Worm (Caenorhabditis elegans): ENCODE results near the gene pmk-2.

ce11 chrIV:8161774-8162173 lies 18.5 kb downstream of the pmk-2 start:
- TF ChIP-seq lir-3 (tag; optimal IDR thresholded peaks at IDR 0.05; ENCODE audit: poor library complexity) (no peak), swsn-7 (tag; optimal IDR thresholded peaks at IDR 0.05) (no peak), lin-13 (GFP tag; optimal IDR thresholded peaks at IDR 0.05) (no peak), nhr-90 (tag; optimal IDR thresholded peaks at IDR 0.05; ENCODE audit: poor library complexity) (no peak), nhr-237 (tag; optimal IDR thresholded peaks at IDR 0.05) (no peak), ztf-4 (tag; optimal IDR thresholded peaks at IDR 0.05) (no peak), ztf-11 (tag; optimal IDR thresholded peaks at IDR 0.05) (no peak), lin-39 (tag; optimal IDR thresholded peaks at IDR 0.05) (no peak), nhr-12 (tag; optimal IDR thresholded peaks at IDR 0.05) (no peak), C04F5.9 (tag; optimal IDR thresholded peaks at IDR 0.05) (no peak), F16B12.6 (tag; optimal IDR thresholded peaks at IDR 0.05) (no peak), unc-62 (GFP tag; optimal IDR thresholded peaks at IDR 0.05) (no peak)

All from whole organism, L1 larva.